Fruit fly (Drosophila melanogaster): ENCODE measurements around the gene Tsp86D.

Tsp86D gene

dm6 chr3R:10849515-10849973, 19.0 kb upstream of the Tsp86D start, which contains the start of gene CG42394 (continued):
- TF ChIP-seq CG7556 (GFP tag; optimal IDR thresholded peaks at IDR 0.05) (peak; percentile 97), CG2120 (GFP tag; optimal IDR thresholded peaks at IDR 0.05) (peak; percentile 89), Trl (optimal IDR thresholded peaks at IDR 0.05) (no peak), Trl (GFP tag; optimal IDR thresholded peaks at IDR 0.05) (peak; percentile 70), fu2 (GFP tag; optimal IDR thresholded peaks at IDR 0.05) (peak; percentile 53), CG9797 (GFP tag; optimal IDR thresholded peaks at IDR 0.05) (peak; percentile 25), D (optimal IDR thresholded peaks at IDR 0.05) (no peak), D (GFP tag; optimal IDR thresholded peaks at IDR 0.05) (peak; percentile 96), zfh2 (GFP tag; optimal IDR thresholded peaks at IDR 0.05) (peak; percentile 17), Camta (GFP tag; optimal IDR thresholded peaks at IDR 0.05) (peak; percentile 80), CG1024 (GFP tag; IDR thresholded peaks at IDR 0.05) (peak; percentile 90), CG17829 (tag; optimal IDR thresholded peaks at IDR 0.05) (peak; percentile 98), CG32532 (GFP tag; IDR thresholded peaks at IDR 0.05) (peak; percentile 97), Xrp1 (GFP tag; IDR thresholded peaks at IDR 0.05) (peak; percentile 98), nerfin-1 (tag; optimal IDR thresholded peaks at IDR 0.05) (peak; percentile 92), CG17612 (GFP tag; IDR thresholded peaks at IDR 0.05) (peak; percentile 81), mam (GFP tag; optimal IDR thresholded peaks at IDR 0.05) (peak; percentile 69), Sin3A (optimal IDR thresholded peaks at IDR 0.05) (no peak), CG10321 (GFP tag; IDR thresholded peaks at IDR 0.05) (peak; percentile 74), CG15479 (GFP tag; optimal IDR thresholded peaks at IDR 0.05) (no peak), CG17385 (GFP tag; optimal IDR thresholded peaks at IDR 0.05) (peak; percentile 88), CG2202 (tag; optimal IDR thresholded peaks at IDR 0.05) (peak; percentile 90), bowl (GFP tag; IDR thresholded peaks at IDR 0.05) (peak; percentile 87), pnt (GFP tag; optimal IDR thresholded peaks at IDR 0.05) (peak; percentile 56), CG30431 (GFP tag; optimal IDR thresholded peaks at IDR 0.05) (peak; percentile 90), Antp (GFP tag; optimal IDR thresholded peaks at IDR 0.05) (peak; percentile 44), dati (GFP tag; IDR thresholded peaks at IDR 0.05) (peak; percentile 85; the same call in 1 of the 2 replicates), Dfd (GFP tag; optimal IDR thresholded peaks at IDR 0.05) (no peak), Hmr (GFP tag; optimal IDR thresholded peaks at IDR 0.05) (peak; percentile 96), Sox102F (GFP tag; optimal IDR thresholded peaks at IDR 0.05) (peak; percentile 94), CG12299 (tag; optimal IDR thresholded peaks at IDR 0.05) (peak; percentile 91), Oli (tag; optimal IDR thresholded peaks at IDR 0.05) (peak; percentile 95), CG4854 (GFP tag; optimal IDR thresholded peaks at IDR 0.05) (no peak), pan (optimal IDR thresholded peaks at IDR 0.05) (no peak), pan (GFP tag; optimal IDR thresholded peaks at IDR 0.05 in 1 of 2, IDR thresholded peaks at IDR 0.05 in 1 of 2) (peak in 1 of 2 experiments; percentile 93), Taf1 (GFP tag; IDR thresholded peaks at IDR 0.05) (peak; percentile 84), CG17186 (GFP tag; optimal IDR thresholded peaks at IDR 0.05) (peak; percentile 31), CG14441 (GFP tag; IDR thresholded peaks at IDR 0.05) (peak; percentile 93), tx (GFP tag; optimal IDR thresholded peaks at IDR 0.05) (peak; percentile 17), cg (GFP tag; optimal IDR thresholded peaks at IDR 0.05) (no peak), zen (tag; optimal IDR thresholded peaks at IDR 0.05) (peak; percentile 97), ap (GFP tag; IDR thresholded peaks at IDR 0.05) (peak; percentile 88), tll (GFP tag; optimal IDR thresholded peaks at IDR 0.05) (no peak), mld (GFP tag; IDR thresholded peaks at IDR 0.05; ENCODE audit: partially characterized antibody) (no peak), pzg (GFP tag; optimal IDR thresholded peaks at IDR 0.05) (no peak), Doc3 (GFP tag; IDR thresholded peaks at IDR 0.05; ENCODE audit: partially characterized antibody) (no peak), CG14667 (GFP tag; IDR thresholded peaks at IDR 0.05) (peak; percentile 84), Blimp-1 (GFP tag; optimal IDR thresholded peaks at IDR 0.05) (peak; percentile 96), ken (GFP tag; IDR thresholded peaks at IDR 0.05) (peak; percentile 89), HLH4C (GFP tag; IDR thresholded peaks at IDR 0.05; ENCODE audit: partially characterized antibody) (no peak), CG43689 (GFP tag; IDR thresholded peaks at IDR 0.05) (peak; percentile 39; the same call in 1 of the 2 replicates), Side (GFP tag; optimal IDR thresholded peaks at IDR 0.05) (peak; percentile 38)

Data from whole organism, embryonic.